Worm (Caenorhabditis elegans): ENCODE measurements around the gene B0244.5.
A peak's percentile ranks its signal among the peaks of the same experiment; 100 is the strongest.

DNA sequence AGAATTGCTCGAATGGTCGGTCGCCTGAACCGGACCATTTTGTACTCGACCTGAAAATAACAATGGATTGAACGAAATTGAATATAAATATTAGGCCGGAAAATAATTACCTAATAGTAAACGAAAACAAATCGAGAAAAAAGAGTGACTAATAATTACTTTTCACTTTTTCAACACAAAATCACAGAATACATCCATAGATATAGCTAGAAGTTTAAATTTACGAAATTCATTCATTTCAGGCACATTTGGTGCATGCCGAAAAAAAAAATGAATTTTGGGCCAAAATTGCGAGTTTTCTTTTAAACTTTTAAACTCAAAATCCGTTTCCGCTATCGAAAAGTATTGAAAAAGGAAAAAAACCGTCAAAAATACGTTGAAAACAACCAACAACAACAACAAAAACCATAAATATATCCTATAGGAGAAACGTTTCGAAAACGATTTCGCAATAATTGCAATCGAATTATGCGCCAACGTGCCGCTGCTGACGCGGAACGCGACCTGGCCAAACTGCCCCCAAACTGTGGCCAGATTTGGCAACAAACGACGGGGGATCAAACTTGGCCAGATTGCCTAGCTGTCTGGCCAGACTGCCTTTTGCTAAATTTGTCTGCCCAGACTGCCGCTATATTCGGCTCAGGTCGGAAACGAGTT is 40.7 kb downstream of the B0244.5 start, which contains the start of gene Y37B11A.3:
- TF ChIP-seq elt-1 (tag; optimal IDR thresholded peaks at IDR 0.05) (no peak), lin-39 (tag; optimal IDR thresholded peaks at IDR 0.05) (peak; percentile 87), lin-15B (tag; optimal IDR thresholded peaks at IDR 0.05) (peak; percentile 82), sea-2 (GFP tag; optimal IDR thresholded peaks at IDR 0.05) (no peak), ceh-82 (tag; optimal IDR thresholded peaks at IDR 0.05) (no peak), jun-1 (tag; optimal IDR thresholded peaks at IDR 0.05) (no peak), pha-4 (tag; optimal IDR thresholded peaks at IDR 0.05) (no peak)

Data from whole organism, L3 larva.